Worm (Caenorhabditis elegans): ENCODE measurements around the gene T13F3.4.

DNA sequence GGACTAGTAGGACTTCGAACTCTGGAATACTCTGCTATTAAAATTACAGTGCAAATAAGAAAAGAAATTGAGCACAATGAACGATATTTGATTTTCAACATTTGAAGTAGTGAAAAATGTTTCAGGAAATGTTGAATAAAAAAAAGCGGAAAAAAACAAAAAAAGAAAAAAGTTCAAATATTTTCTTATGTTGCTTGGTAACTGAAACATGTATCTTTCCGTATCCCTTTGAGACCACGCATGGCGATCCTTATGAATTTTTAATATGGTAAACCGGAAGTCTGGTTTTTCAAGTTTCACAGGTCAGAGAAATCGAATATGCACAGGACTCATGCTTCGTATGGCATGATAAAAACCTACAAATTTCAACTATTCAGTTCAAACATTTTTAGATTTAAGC, 21.2 kb upstream of the T13F3.4 start, which contains the start of gene F28G4.3:
- TF ChIP-seq nhr-28 (tag; optimal IDR thresholded peaks at IDR 0.05) (no peak), elt-2 (tag; optimal IDR thresholded peaks at IDR 0.05) (no peak), ZK546.5 (tag; optimal IDR thresholded peaks at IDR 0.05) (no peak), lin-39 (tag; optimal IDR thresholded peaks at IDR 0.05) (no peak), nhr-11 (tag; optimal IDR thresholded peaks at IDR 0.05) (no peak), ztf-11 (tag; optimal IDR thresholded peaks at IDR 0.05) (no peak)

Measured in whole organism, L3 larva.